Worm (Caenorhabditis elegans): ENCODE results near the gene cec-2.

The cec-2 gene

DNA sequence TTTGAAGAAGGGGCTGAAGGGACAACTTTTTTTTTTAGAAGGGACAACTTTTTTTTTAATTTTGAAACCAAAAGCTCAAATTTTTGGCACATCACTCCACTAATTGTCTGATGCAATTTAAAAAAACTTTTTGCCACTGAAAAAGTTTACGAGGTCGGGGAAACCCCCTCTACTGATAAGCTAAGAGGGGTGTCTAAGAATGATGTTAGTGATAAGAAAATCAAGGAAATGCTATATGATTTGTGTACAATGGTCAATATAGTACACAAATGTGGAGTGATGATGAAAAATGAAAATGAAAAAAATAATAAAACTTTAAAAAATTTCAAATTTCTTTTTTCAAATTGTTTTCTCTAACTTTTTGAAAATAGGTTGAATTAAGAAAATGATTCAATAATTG, 22.9 kb upstream of the cec-2 start:
- no peak for TF ChIP-seq aly-1 (tag; optimal IDR thresholded peaks at IDR 0.05)
- no peak for TF ChIP-seq F13C5.2 (tag; optimal IDR thresholded peaks at IDR 0.05)
- TF ChIP-seq hmbx-1 (tag; optimal IDR thresholded peaks at IDR 0.05), result no peak
- no peak for TF ChIP-seq ets-7 (tag; optimal IDR thresholded peaks at IDR 0.05)
- no peak for TF ChIP-seq tbx-37 (GFP tag; conservative IDR thresholded peaks at IDR 0.05)
- TF ChIP-seq hmg-4 (GFP tag; optimal IDR thresholded peaks at IDR 0.05), result no peak
- no peak for TF ChIP-seq hnd-1 (tag; optimal IDR thresholded peaks at IDR 0.05)
- TF ChIP-seq tra-4 (tag; optimal IDR thresholded peaks at IDR 0.05), result no peak
- no peak for TF ChIP-seq tbx-11 (GFP tag; IDR thresholded peaks at IDR 0.05)

ce11 chrIV:1148425-1149151, 21.9 kb upstream of the cec-2 start:
- TF ChIP-seq pes-1 (GFP tag; IDR thresholded peaks at IDR 0.05) (no peak), aly-1 (tag; optimal IDR thresholded peaks at IDR 0.05) (no peak), ceh-36 (tag; optimal IDR thresholded peaks at IDR 0.05) (no peak), scrt-1 (GFP tag; IDR thresholded peaks at IDR 0.05) (no peak), ets-7 (tag; optimal IDR thresholded peaks at IDR 0.05) (no peak)

- no peak for TF ChIP-seq hnd-1 (tag; optimal IDR thresholded peaks at IDR 0.05)
- no peak for TF ChIP-seq hmg-4 (GFP tag; optimal IDR thresholded peaks at IDR 0.05)
- TF ChIP-seq ceh-13 (GFP tag; optimal IDR thresholded peaks at IDR 0.05), result no peak
- TF ChIP-seq ceh-36 (tag; optimal IDR thresholded peaks at IDR 0.05), result no peak
- no peak for TF ChIP-seq ama-1 (optimal IDR thresholded peaks at IDR 0.05)
- TF ChIP-seq flt-1 (GFP tag; IDR thresholded peaks at IDR 0.05), result no peak
- TF ChIP-seq tbx-11 (GFP tag; IDR thresholded peaks at IDR 0.05), result no peak
- no peak for TF ChIP-seq pes-1 (GFP tag; IDR thresholded peaks at IDR 0.05)
- no peak for TF ChIP-seq F13C5.2 (tag; optimal IDR thresholded peaks at IDR 0.05)
- no peak for TF ChIP-seq tra-4 (tag; optimal IDR thresholded peaks at IDR 0.05)
- no peak for TF ChIP-seq aly-1 (tag; optimal IDR thresholded peaks at IDR 0.05)
Measured at ce11 chrIV:1155206-1155605, 15.3 kb upstream of the cec-2 start.

- no peak for TF ChIP-seq flt-1 (GFP tag; IDR thresholded peaks at IDR 0.05)
- no peak for TF ChIP-seq F13C5.2 (tag; optimal IDR thresholded peaks at IDR 0.05)
- TF ChIP-seq tra-4 (tag; optimal IDR thresholded peaks at IDR 0.05), result no peak
- TF ChIP-seq aly-1 (tag; optimal IDR thresholded peaks at IDR 0.05), result no peak
Measured at ce11 chrIV:1157928-1158327, 12.6 kb upstream of the cec-2 start, which contains the start of gene C50A2.3. C50A2.3 (minus strand) TSS chrIV:1158028.

- TF ChIP-seq hmbx-1 (tag; optimal IDR thresholded peaks at IDR 0.05) (no peak), pes-1 (GFP tag; IDR thresholded peaks at IDR 0.05) (no peak), sea-1 (GFP tag; conservative IDR thresholded peaks at IDR 0.05) (no peak), flt-1 (GFP tag; IDR thresholded peaks at IDR 0.05) (no peak), hnd-1 (tag; optimal IDR thresholded peaks at IDR 0.05) (no peak), tbx-11 (GFP tag; IDR thresholded peaks at IDR 0.05) (no peak), aly-1 (tag; optimal IDR thresholded peaks at IDR 0.05) (no peak), hmg-4 (GFP tag; optimal IDR thresholded peaks at IDR 0.05) (no peak), ceh-13 (GFP tag; optimal IDR thresholded peaks at IDR 0.05) (no peak), scrt-1 (GFP tag; IDR thresholded peaks at IDR 0.05) (no peak), ceh-36 (tag; optimal IDR thresholded peaks at IDR 0.05) (no peak), ets-7 (tag; optimal IDR thresholded peaks at IDR 0.05) (no peak), F13C5.2 (tag; optimal IDR thresholded peaks at IDR 0.05) (no peak), ama-1 (optimal IDR thresholded peaks at IDR 0.05) (no peak), tbx-37 (GFP tag; conservative IDR thresholded peaks at IDR 0.05) (no peak), tra-4 (tag; optimal IDR thresholded peaks at IDR 0.05) (no peak), B0310.2 (tag; optimal IDR thresholded peaks at IDR 0.05) (no peak)
Measured at ce11 chrIV:1160386-1160785, 10.1 kb upstream of the cec-2 start, which contains the start of gene ets-8. ets-8 (minus strand) TSS chrIV:1160486.

ce11 chrIV:1163126-1163525, 7.4 kb upstream of the cec-2 start, which contains the start of gene C50A2.7:
C50A2.7 (plus strand) TSS chrIV:1163426.
- TF ChIP-seq ets-7 (tag; optimal IDR thresholded peaks at IDR 0.05) (no peak), flt-1 (GFP tag; IDR thresholded peaks at IDR 0.05) (no peak), hmbx-1 (tag; optimal IDR thresholded peaks at IDR 0.05) (no peak), ceh-36 (tag; optimal IDR thresholded peaks at IDR 0.05) (no peak), sea-1 (GFP tag; conservative IDR thresholded peaks at IDR 0.05) (no peak), scrt-1 (GFP tag; IDR thresholded peaks at IDR 0.05) (no peak), B0310.2 (tag; optimal IDR thresholded peaks at IDR 0.05) (no peak), F13C5.2 (tag; optimal IDR thresholded peaks at IDR 0.05) (no peak), ceh-13 (GFP tag; optimal IDR thresholded peaks at IDR 0.05) (no peak), hmg-4 (GFP tag; optimal IDR thresholded peaks at IDR 0.05) (no peak), tra-4 (tag; optimal IDR thresholded peaks at IDR 0.05) (no peak), aly-1 (tag; optimal IDR thresholded peaks at IDR 0.05) (no peak), tbx-37 (GFP tag; conservative IDR thresholded peaks at IDR 0.05) (no peak), hnd-1 (tag; optimal IDR thresholded peaks at IDR 0.05) (no peak), tbx-11 (GFP tag; IDR thresholded peaks at IDR 0.05) (no peak), pes-1 (GFP tag; IDR thresholded peaks at IDR 0.05) (no peak), ama-1 (optimal IDR thresholded peaks at IDR 0.05) (no peak)

DNA sequence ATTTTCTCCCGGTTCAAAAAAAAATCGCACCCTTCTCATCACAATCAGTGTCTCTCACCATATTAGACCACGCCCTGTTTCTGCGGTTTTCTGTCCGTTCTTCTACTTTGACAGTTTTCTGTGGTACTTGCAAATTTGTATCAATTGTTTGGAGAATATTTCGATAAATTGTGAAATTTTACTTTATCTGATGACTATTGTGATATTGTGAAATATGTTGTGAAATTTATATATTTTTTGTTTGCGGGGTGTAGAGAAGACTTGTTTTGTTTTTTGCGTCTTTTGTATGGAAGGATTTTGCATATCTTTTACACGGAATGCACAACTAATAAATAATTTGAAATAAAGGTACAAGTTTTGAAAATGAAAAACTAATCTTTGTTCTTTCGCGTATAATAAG, 3.2 kb upstream of the cec-2 start:
- no peak for TF ChIP-seq sea-1 (GFP tag; conservative IDR thresholded peaks at IDR 0.05)
- no peak for TF ChIP-seq ets-7 (tag; optimal IDR thresholded peaks at IDR 0.05)
- TF ChIP-seq pes-1 (GFP tag; IDR thresholded peaks at IDR 0.05), result no peak

ce11 chrIV:1168311-1168965, 2.1 kb upstream of the cec-2 start:
- TF ChIP-seq F13C5.2 (tag; optimal IDR thresholded peaks at IDR 0.05), result peak; percentile 36
- TF ChIP-seq hmg-4 (GFP tag; optimal IDR thresholded peaks at IDR 0.05), result no peak
